Fruit fly (Drosophila melanogaster) whole organism, embryonic: ENCODE data around the gene Sfxn2.

Experiments used
- CG10274 ChIP-seq: fragments of 200-800 bp; sonication (Bioruptor generic); optimal IDR thresholded peaks from 3 replicates; lab custom pipeline; 2017; ENCODE audit warnings: missing biosample characterization, mild to moderate bottlenecking, missing genetic modification characterization
- CG11247 ChIP-seq: fragments of 200-800 bp; sonication (Bioruptor generic); IDR thresholded peaks from 2 replicates; pipeline ENCODE4 v1.3.6; 2022; ENCODE audit warnings: missing biosample characterization, missing genetic modification characterization
- CG12236 ChIP-seq: fragments of 200-800 bp; sonication (Bioruptor generic); optimal IDR thresholded peaks from 2 replicates; lab custom pipeline; 2016; ENCODE audit warnings: missing biosample characterization, missing genetic modification characterization
- CG1529 ChIP-seq: fragments of 200-800 bp; sonication (Bioruptor generic); optimal IDR thresholded peaks from 3 replicates; lab custom pipeline; 2018; ENCODE audit warnings: missing biosample characterization, missing genetic modification characterization
- CG1647 ChIP-seq: fragments of 200-800 bp; sonication (Bioruptor generic); optimal IDR thresholded peaks from 3 replicates; lab custom pipeline; 2016; ENCODE audit warnings: missing biosample characterization, missing genetic modification characterization
- CG16779 ChIP-seq: fragments of 200-800 bp; sonication (Bioruptor generic); IDR thresholded peaks from 2 replicates; pipeline ENCODE4 v1.3.6; 2022; ENCODE audit warnings: missing biosample characterization, missing genetic modification characterization
- CG17802 ChIP-seq: fragments of 200-800 bp; sonication (Bioruptor generic); optimal IDR thresholded peaks from 2 replicates; lab custom pipeline; 2018; ENCODE audit warnings: missing biosample characterization, mild to moderate bottlenecking, missing genetic modification characterization, moderate library complexity
- CG2875 ChIP-seq: fragments of 200-800 bp; sonication (Bioruptor generic); optimal IDR thresholded peaks from 2 replicates; lab custom pipeline; 2017; ENCODE audit warnings: missing biosample characterization, mild to moderate bottlenecking, missing genetic modification characterization, missing genetic modification reagents
- CG4730 ChIP-seq: fragments of 200-800 bp; sonication (Bioruptor generic); IDR thresholded peaks from 2 replicates; pipeline ENCODE4 v1.3.6; 2022; ENCODE audit warnings: missing biosample characterization, missing genetic modification characterization
- Dp ChIP-seq: fragments of 200-800 bp; sonication (Bioruptor generic); optimal IDR thresholded peaks from 2 replicates; lab custom pipeline; 2018; ENCODE audit warnings: missing biosample characterization, mild to moderate bottlenecking, missing genetic modification characterization, moderate library complexity
- YL-1 ChIP-seq: fragments of 200-800 bp; sonication (Bioruptor generic); optimal IDR thresholded peaks from 3 replicates; lab custom pipeline; 2017; ENCODE audit warnings: missing biosample characterization, mild to moderate bottlenecking, missing genetic modification characterization
- chif ChIP-seq, 2 experiments: fragments of 200-800 bp; sonication (Bioruptor generic); optimal IDR thresholded peaks; 3 replicates each; lab custom pipeline; 2016; ENCODE audit warnings: missing biosample characterization in 2 of 2, missing genetic modification characterization in 2 of 2
- ttk ChIP-seq: fragments of 200-800 bp; sonication (Bioruptor generic); IDR thresholded peaks from 2 replicates; pipeline ENCODE4 v2.1.2; 2022; ENCODE audit warnings: missing biosample characterization, missing genetic modification characterization

dm6 chr3L:19053339-19053818 is 9.6 kb upstream of the Sfxn2 start, which contains the start of gene CG43407:
- TF ChIP-seq CG2875 (GFP tag; lab: Kevin White, UChicago): no peak
- TF ChIP-seq CG12236: no peak
- TF ChIP-seq CG1529 (GFP tag; lab: Kevin White, UChicago): no peak
- no peak for TF ChIP-seq CG17802 (tag; lab: Kevin White, UChicago)
- no peak for TF ChIP-seq CG11247 (GFP tag; lab: Robert Waterston, UW)
- no peak for TF ChIP-seq Dp (GFP tag; lab: Kevin White, UChicago)
- TF ChIP-seq CG1647 (GFP tag; lab: Kevin White, UChicago): no peak
- TF ChIP-seq CG16779 (GFP tag; lab: Robert Waterston, UW): no peak
- no peak for TF ChIP-seq CG10274 (GFP tag; lab: Kevin White, UChicago)
- no peak for TF ChIP-seq ttk (GFP tag; lab: Robert Waterston, UW)
- TF ChIP-seq YL-1: no peak
- TF ChIP-seq CG4730 (GFP tag; lab: Robert Waterston, UW): no peak
- TF ChIP-seq chif (GFP tag; optimal IDR thresholded peaks at IDR 0.05; lab: Kevin White, UChicago): no peak
